Fruit fly (Drosophila melanogaster): ENCODE measurements around the gene CG5011.

Gene CG5011

DNA sequence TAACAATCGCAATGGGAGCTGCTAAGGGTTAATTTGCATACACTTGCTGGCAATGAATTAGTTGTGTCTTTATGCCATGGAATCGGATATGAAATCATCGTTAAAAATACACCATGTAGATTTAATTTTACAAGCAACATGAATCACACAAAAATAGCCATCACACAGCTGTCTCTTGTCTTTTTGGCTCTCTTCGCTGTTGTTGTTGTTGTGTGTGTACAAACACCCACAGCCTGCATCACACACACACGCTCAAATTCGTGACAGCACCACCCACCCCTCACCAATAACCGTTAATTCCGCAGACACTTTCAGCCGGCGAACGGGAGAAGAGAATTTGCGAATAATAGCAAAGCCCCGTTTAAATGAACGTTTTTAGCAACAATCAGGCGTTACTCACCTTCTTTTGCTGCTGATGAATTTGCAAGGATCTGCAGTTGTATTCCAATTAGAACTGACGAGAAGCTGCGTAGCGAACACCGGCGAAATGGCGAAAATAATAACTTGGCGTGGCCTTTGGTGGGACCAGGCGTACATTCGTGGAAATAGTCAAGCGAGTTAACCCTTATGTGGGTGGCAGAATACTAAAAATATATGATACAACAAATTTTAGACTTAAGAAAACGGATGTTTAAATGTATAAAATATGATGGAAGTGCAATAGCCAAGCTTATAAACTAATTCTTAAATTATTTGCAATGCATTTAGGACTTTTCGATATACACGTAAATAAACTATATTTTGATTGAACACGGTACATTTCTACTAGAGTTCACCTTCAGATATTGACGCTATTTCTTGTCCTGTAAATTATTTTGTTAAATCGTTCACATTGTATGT is 42.6 kb upstream of the CG5011 start, which contains the start of gene capt (continued):
- TF ChIP-seq MESR4 (GFP tag; optimal IDR thresholded peaks at IDR 0.05), result peak; percentile 51
- peak; percentile 26 for TF ChIP-seq CG7786 (GFP tag; optimal IDR thresholded peaks at IDR 0.05)
- peak; percentile 24 for TF ChIP-seq CG2712 (tag; optimal IDR thresholded peaks at IDR 0.05)
- TF ChIP-seq unpg (GFP tag; optimal IDR thresholded peaks at IDR 0.05), result peak; percentile 2
- TF ChIP-seq NfI (GFP tag; optimal IDR thresholded peaks at IDR 0.05), result no peak
- peak; percentile 10 for TF ChIP-seq fu2 (GFP tag; optimal IDR thresholded peaks at IDR 0.05)
- TF ChIP-seq dm (GFP tag; optimal IDR thresholded peaks at IDR 0.05), result peak; percentile 16
- TF ChIP-seq ttk (GFP tag; IDR thresholded peaks at IDR 0.05), result no peak
- TF ChIP-seq CG18599 (GFP tag; optimal IDR thresholded peaks at IDR 0.05), result peak; percentile 54
- peak; percentile 23; the same call in 1 of the 2 replicates for TF ChIP-seq HLH3B (GFP tag; IDR thresholded peaks at IDR 0.05)
- no peak for TF ChIP-seq CG16815 (GFP tag; optimal IDR thresholded peaks at IDR 0.05)
- TF ChIP-seq bcd (GFP tag; optimal IDR thresholded peaks at IDR 0.05), result peak; percentile 26
- TF ChIP-seq CG11398 (GFP tag; optimal IDR thresholded peaks at IDR 0.05), result no peak
- peak; percentile 22 for TF ChIP-seq BtbVII (GFP tag; optimal IDR thresholded peaks at IDR 0.05)
- peak; percentile 42; the same call in 1 of the 3 replicates for TF ChIP-seq Aef1 (GFP tag; IDR thresholded peaks at IDR 0.05)
- TF ChIP-seq Dref (GFP tag; IDR thresholded peaks at IDR 0.05), result no peak
- no peak for TF ChIP-seq dati (GFP tag; IDR thresholded peaks at IDR 0.05)
- TF ChIP-seq lola (GFP tag; optimal IDR thresholded peaks at IDR 0.05), result peak in 1 of 3 experiments; percentile 48
- no peak for TF ChIP-seq NK7.1 (GFP tag; optimal IDR thresholded peaks at IDR 0.05)
- peak; percentile 55 for TF ChIP-seq CG30403 (GFP tag; optimal IDR thresholded peaks at IDR 0.05)
- TF ChIP-seq nmo (GFP tag; optimal IDR thresholded peaks at IDR 0.05), result peak; percentile 40
- TF ChIP-seq Hr3 (GFP tag; optimal IDR thresholded peaks at IDR 0.05), result peak; percentile 41
- TF ChIP-seq Dip3 (GFP tag; optimal IDR thresholded peaks at IDR 0.05), result peak; percentile 16
- peak; percentile 54 for TF ChIP-seq Sin3A (optimal IDR thresholded peaks at IDR 0.05)
- TF ChIP-seq CG6683 (GFP tag; optimal IDR thresholded peaks at IDR 0.05), result no peak
- 0 out of 2 replicates have a peak, but pooled peaks have one; percentile 7 for TF ChIP-seq H2.0 (GFP tag; IDR thresholded peaks at IDR 0.05)
- peak; percentile 18 to 31 for TF ChIP-seq Pdp1 (GFP tag; optimal IDR thresholded peaks at IDR 0.05)
- TF ChIP-seq CG2678 (tag; optimal IDR thresholded peaks at IDR 0.05), result no peak
- TF ChIP-seq dpn (GFP tag; optimal IDR thresholded peaks at IDR 0.05), result peak; percentile 24 to 28
- TF ChIP-seq CG1603 (tag; optimal IDR thresholded peaks at IDR 0.05), result peak; percentile 39
- peak; percentile 21 for TF ChIP-seq CG10267 (tag; optimal IDR thresholded peaks at IDR 0.05)
- no peak for TF ChIP-seq CG12299 (tag; optimal IDR thresholded peaks at IDR 0.05)
- TF ChIP-seq sob (GFP tag; IDR thresholded peaks at IDR 0.05), result peak; percentile 8; the same call in 1 of the 2 replicates
- peak; percentile 17 for TF ChIP-seq zen (tag; optimal IDR thresholded peaks at IDR 0.05)
- TF ChIP-seq CG1792 (GFP tag; optimal IDR thresholded peaks at IDR 0.05), result no peak
- TF ChIP-seq Mad (GFP tag; optimal IDR thresholded peaks at IDR 0.05), result peak; percentile 10
- peak; percentile 56 for TF ChIP-seq CoRest (tag; optimal IDR thresholded peaks at IDR 0.05)
- TF ChIP-seq CG12155 (GFP tag; optimal IDR thresholded peaks at IDR 0.05), result peak; percentile 72
- no peak for TF ChIP-seq CG2199 (GFP tag; IDR thresholded peaks at IDR 0.05)
- TF ChIP-seq CG4424 (GFP tag; optimal IDR thresholded peaks at IDR 0.05), result peak; percentile 21
- TF ChIP-seq CG9727 (GFP tag; optimal IDR thresholded peaks at IDR 0.05), result peak; percentile 18
- peak; percentile 50 for TF ChIP-seq CG15514 (GFP tag; optimal IDR thresholded peaks at IDR 0.05)
- 0 out of 2 replicates have a peak, but pooled peaks have one; percentile 9 for TF ChIP-seq CG10321 (GFP tag; IDR thresholded peaks at IDR 0.05)
- no peak for TF ChIP-seq Hr39 (optimal IDR thresholded peaks at IDR 0.05)
- TF ChIP-seq abd-A (tag; optimal IDR thresholded peaks at IDR 0.05), result peak; percentile 67
- TF ChIP-seq gfzf (GFP tag; optimal IDR thresholded peaks at IDR 0.05), result peak; percentile 75
- TF ChIP-seq Fer1 (GFP tag; optimal IDR thresholded peaks at IDR 0.05), result peak; percentile 10
- peak; percentile 5 for TF ChIP-seq ewg (GFP tag; optimal IDR thresholded peaks at IDR 0.05)
- peak; percentile 38 for TF ChIP-seq CG15479 (GFP tag; optimal IDR thresholded peaks at IDR 0.05)

All from whole organism, embryonic.